Fruit fly (Drosophila melanogaster) whole organism, embryonic: ENCODE data around the gene CG18508.

Source experiments
- BEAF-32 ChIP-seq: fragments of 200-800 bp; sonication (Bioruptor generic); optimal IDR thresholded peaks from 3 replicates; lab custom pipeline; 2017; ENCODE audit warnings: missing biosample characterization, missing genetic modification characterization, mild to moderate bottlenecking, moderate library complexity, missing genetic modification reagents
- CG10543 ChIP-seq: fragments of 200-800 bp; sonication (Bioruptor generic); optimal IDR thresholded peaks from 3 replicates; lab custom pipeline; 2017; ENCODE audit warnings: missing biosample characterization, mild to moderate bottlenecking, missing genetic modification characterization, moderate library complexity
- CG10565 ChIP-seq: fragments of 200-800 bp; sonication (Bioruptor generic); optimal IDR thresholded peaks from 3 replicates; lab custom pipeline; 2016; ENCODE audit warnings: missing biosample characterization, mild to moderate bottlenecking, missing genetic modification characterization
- CG11696 ChIP-seq: fragments of 200-800 bp; sonication (Bioruptor generic); IDR thresholded peaks from 2 replicates; pipeline ENCODE4 v1.3.6; 2022; ENCODE audit warnings: missing biosample characterization, missing genetic modification characterization
- CG14050 ChIP-seq: fragments of 200-800 bp; sonication (Bioruptor generic); IDR thresholded peaks from 3 replicates; pipeline ENCODE4 v1.3.6; 2022; ENCODE audit warnings: missing biosample characterization, missing genetic modification characterization
- CG14965 ChIP-seq: fragments of 200-800 bp; sonication (Bioruptor generic); optimal IDR thresholded peaks from 2 replicates; lab custom pipeline; 2016; ENCODE audit warnings: missing biosample characterization, missing genetic modification characterization, borderline replicate concordance
- CG1529 ChIP-seq: fragments of 200-800 bp; sonication (Bioruptor generic); optimal IDR thresholded peaks from 3 replicates; lab custom pipeline; 2018; ENCODE audit warnings: missing biosample characterization, missing genetic modification characterization
- CG16813 ChIP-seq: fragments of 200-800 bp; sonication (Bioruptor generic); IDR thresholded peaks from 3 replicates; pipeline ENCODE4 v1.3.6; 2022; ENCODE audit warnings: missing biosample characterization, missing genetic modification characterization; ENCODE audit not compliant: partially characterized antibody
- CG1832 ChIP-seq: fragments of 200-800 bp; sonication (Bioruptor generic); optimal IDR thresholded peaks from 2 replicates; lab custom pipeline; 2017; ENCODE audit warnings: missing biosample characterization, mild to moderate bottlenecking, missing genetic modification characterization, inconsistent platforms
- CG30431 ChIP-seq: fragments of 200-800 bp; sonication (Bioruptor generic); optimal IDR thresholded peaks from 2 replicates; lab custom pipeline; 2017; ENCODE audit warnings: missing biosample characterization, missing genetic modification characterization
- CG33557 ChIP-seq: fragments of 200-800 bp; sonication (Bioruptor generic); optimal IDR thresholded peaks from 2 replicates; lab custom pipeline; 2019; ENCODE audit warnings: missing biosample characterization, mild to moderate bottlenecking, missing genetic modification characterization, moderate library complexity
- CG4617 ChIP-seq: fragments of 200-800 bp; sonication (Bioruptor generic); optimal IDR thresholded peaks from 3 replicates; lab custom pipeline; 2016; ENCODE audit warnings: missing biosample characterization, missing genetic modification characterization, borderline replicate concordance
- CG7786 ChIP-seq: fragments of 200-800 bp; sonication (Bioruptor generic); optimal IDR thresholded peaks from 2 replicates; lab custom pipeline; 2016; ENCODE audit warnings: missing biosample characterization, missing genetic modification characterization
- CG8359 ChIP-seq: fragments of 200-800 bp; sonication (Bioruptor generic); optimal IDR thresholded peaks from 2 replicates; lab custom pipeline; 2017; ENCODE audit warnings: missing biosample characterization, mild to moderate bottlenecking, missing genetic modification characterization, borderline replicate concordance
- CG8388 ChIP-seq: fragments of 200-800 bp; sonication (Bioruptor generic); optimal IDR thresholded peaks from 2 replicates; lab custom pipeline; 2019; ENCODE audit warnings: missing biosample characterization, mild to moderate bottlenecking, missing genetic modification characterization, moderate library complexity
- CG9215 ChIP-seq: fragments of 200-800 bp; sonication (Bioruptor generic); IDR thresholded peaks from 2 replicates; pipeline ENCODE4 v1.3.6; 2022; ENCODE audit warnings: missing biosample characterization, missing genetic modification characterization
- CG9817 ChIP-seq: fragments of 200-800 bp; sonication (Bioruptor generic); optimal IDR thresholded peaks from 2 replicates; lab custom pipeline; 2018; ENCODE audit warnings: missing biosample characterization, mild to moderate bottlenecking, missing genetic modification characterization, moderate library complexity
- CTCF ChIP-seq: fragments of 200-800 bp; sonication (Bioruptor generic); optimal IDR thresholded peaks from 2 replicates; lab custom pipeline; 2017; ENCODE audit warnings: missing biosample characterization, mild to moderate bottlenecking, missing genetic modification characterization, moderate library complexity
- CrebB ChIP-seq: fragments of 200-800 bp; sonication (Bioruptor generic); optimal IDR thresholded peaks from 3 replicates; lab custom pipeline; 2018; ENCODE audit warnings: missing biosample characterization, mild to moderate bottlenecking, missing genetic modification characterization
- D ChIP-seq, 2 experiments: fragments of 200-800 bp in 1 of 2; fragments of >200 bp in 1 of 2; sonication (Bioruptor generic) in 1 of 2; optimal IDR thresholded peaks; 2 replicates in 1 of 2; 3 replicates in 1 of 2; lab custom pipeline; 2017; ENCODE audit warnings: mild to moderate bottlenecking in 1 of 2, missing biosample characterization in 1 of 2, missing genetic modification characterization in 1 of 2, missing genetic modification reagents in 1 of 2
- D19A ChIP-seq: fragments of 200-800 bp; optimal IDR thresholded peaks from 3 replicates; lab custom pipeline; 2019; ENCODE audit warnings: missing biosample characterization, mild to moderate bottlenecking, missing genetic modification characterization, moderate library complexity
- Doc3 ChIP-seq: fragments of 200-800 bp; sonication (Bioruptor generic); IDR thresholded peaks from 3 replicates; pipeline ENCODE4 v1.3.6; 2022; ENCODE audit warnings: missing biosample characterization, missing genetic modification characterization; ENCODE audit not compliant: partially characterized antibody
- Hr3 ChIP-seq: fragments of 200-800 bp; sonication (Bioruptor generic); optimal IDR thresholded peaks from 3 replicates; lab custom pipeline; 2016; ENCODE audit warnings: missing biosample characterization, missing genetic modification characterization
- MBD-R2 ChIP-seq: fragments of 200-800 bp; sonication (Bioruptor generic); IDR thresholded peaks from 2 replicates; pipeline ENCODE4 v1.3.6; 2022; ENCODE audit warnings: missing biosample characterization, missing genetic modification characterization
- Max ChIP-seq: fragments of 200-800 bp; sonication (Bioruptor generic); optimal IDR thresholded peaks from 2 replicates; lab custom pipeline; 2016; ENCODE audit warnings: missing biosample characterization, mild to moderate bottlenecking, missing genetic modification characterization
- Meics ChIP-seq: fragments of 200-800 bp; sonication (Bioruptor generic); optimal IDR thresholded peaks from 2 replicates; lab custom pipeline; 2017; ENCODE audit warnings: missing biosample characterization, mild to moderate bottlenecking, missing genetic modification characterization
- Sry-δ ChIP-seq: fragments of 200-800 bp; sonication (Bioruptor generic); optimal IDR thresholded peaks from 2 replicates; lab custom pipeline; 2016; ENCODE audit warnings: missing biosample characterization, missing genetic modification characterization
- cato ChIP-seq: fragments of 200-800 bp; sonication (Bioruptor generic); optimal IDR thresholded peaks from 2 replicates; lab custom pipeline; 2016; ENCODE audit warnings: missing biosample characterization, missing genetic modification characterization, borderline replicate concordance
- cwo ChIP-seq: fragments of 200-800 bp; sonication (Bioruptor generic); optimal IDR thresholded peaks from 3 replicates; lab custom pipeline; 2017; ENCODE audit warnings: missing biosample characterization, missing genetic modification characterization, mild to moderate bottlenecking, moderate library complexity, missing genetic modification reagents
- ewg ChIP-seq: fragments of 200-800 bp; sonication (Bioruptor generic); optimal IDR thresholded peaks from 3 replicates; lab custom pipeline; 2017; ENCODE audit warnings: mild to moderate bottlenecking, missing biosample characterization, missing genetic modification reagents, missing genetic modification characterization
- grau ChIP-seq: fragments of 200-800 bp; optimal IDR thresholded peaks from 3 replicates; lab custom pipeline; 2019; ENCODE audit warnings: missing biosample characterization, mild to moderate bottlenecking, missing genetic modification characterization, moderate library complexity
- her ChIP-seq: fragments of 200-800 bp; sonication (Bioruptor generic); optimal IDR thresholded peaks from 2 replicates; lab custom pipeline; 2016; ENCODE audit warnings: missing biosample characterization, missing genetic modification characterization
- knrl ChIP-seq: fragments of 200-800 bp; sonication (Bioruptor generic); IDR thresholded peaks from 3 replicates; pipeline ENCODE4 v1.3.6; 2022; ENCODE audit warnings: missing biosample characterization, missing genetic modification characterization; ENCODE audit not compliant: partially characterized antibody
- lov ChIP-seq, 2 experiments: fragments of 200-800 bp in 1 of 2; fragments of >200 bp in 1 of 2; sonication (Bioruptor generic) in 1 of 2; IDR thresholded peaks in 1 of 2; optimal IDR thresholded peaks in 1 of 2; 2 replicates in 1 of 2; 3 replicates in 1 of 2; pipeline versions ENCODE4 v1.3.6 to Lab custom; 2017 to 2022; ENCODE audit warnings: missing biosample characterization in 1 of 2, missing genetic modification characterization in 1 of 2
- pan ChIP-seq, 4 experiments: fragments of >200 bp in 3 of 4; fragments of 200-800 bp in 1 of 4; sonication (Bioruptor generic) in 1 of 4; optimal IDR thresholded peaks in 3 of 4; IDR thresholded peaks in 1 of 4; 2 replicates each; pipeline versions ENCODE4 v1.3.6 to Lab custom; 2017 to 2022; ENCODE audit warnings: missing biosample characterization in 2 of 4, missing genetic modification characterization in 2 of 4, mixed read lengths in 1 of 4
- row ChIP-seq: fragments of 200-800 bp; sonication (Bioruptor generic); IDR thresholded peaks from 3 replicates; pipeline ENCODE4 v1.3.6; 2022; ENCODE audit warnings: missing biosample characterization, missing genetic modification characterization
- unpg ChIP-seq: fragments of 200-800 bp; sonication (Bioruptor generic); optimal IDR thresholded peaks from 3 replicates; lab custom pipeline; 2018; ENCODE audit warnings: missing biosample characterization, mild to moderate bottlenecking, missing genetic modification characterization, moderate library complexity
- usp ChIP-seq: fragments of >200 bp; optimal IDR thresholded peaks from 2 replicates; lab custom pipeline; 2017; ENCODE audit warnings: missing biosample characterization, missing genetic modification characterization

Gene CG18508

DNA sequence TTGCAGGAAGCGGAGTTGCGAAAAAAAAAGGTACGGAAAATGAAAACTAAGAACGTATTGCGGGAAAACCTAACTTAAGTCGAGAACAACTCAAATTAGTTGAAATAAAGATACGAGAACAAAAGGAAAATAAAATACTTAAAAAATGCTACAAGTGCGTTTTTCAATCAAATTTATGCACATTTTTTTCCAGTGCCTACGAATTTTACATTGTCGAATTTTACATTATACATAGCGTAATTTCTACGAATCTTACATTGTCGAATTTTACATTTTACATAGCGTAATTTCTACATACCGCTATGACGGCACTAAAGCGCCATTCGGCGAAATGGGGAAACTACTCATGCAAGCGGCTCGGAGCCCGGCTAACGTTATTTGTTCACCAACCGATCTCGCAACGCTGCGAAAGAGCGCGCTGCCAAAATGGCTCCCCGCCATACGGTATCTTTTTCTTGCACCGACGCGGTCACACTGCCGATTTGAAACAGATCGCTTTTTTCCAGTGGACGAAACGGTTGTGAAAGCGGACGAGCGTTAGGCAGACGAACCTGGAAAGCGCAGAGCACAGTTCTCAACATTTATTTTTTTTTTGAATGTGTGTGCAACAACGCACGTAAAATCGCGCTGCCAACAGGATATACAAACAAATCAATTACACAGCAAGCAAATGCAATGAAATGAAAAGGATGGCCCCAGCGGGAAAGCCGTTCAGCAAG lies 38.4 kb downstream of the CG18508 start, which contains the start of gene N (continued):
- TF ChIP-seq CG11696 (GFP tag; lab: Robert Waterston, UW) (0 out of 2 replicates have a peak, but pooled peaks have one; percentile 29), CG8359 (no peak), Doc3 (GFP tag; lab: Robert Waterston, UW) (peak; percentile 22; the same call in 1 of the 3 replicates), CG1832 (GFP tag; lab: Kevin White, UChicago) (no peak), CG14965 (GFP tag; lab: Kevin White, UChicago) (no peak), row (no peak; the same call in 2 of the 3 replicates), grau (peak; percentile 51), Sry-δ (GFP tag; lab: Kevin White, UChicago) (peak; percentile 56), CG8388 (GFP tag; lab: Kevin White, UChicago) (no peak), CG30431 (no peak), pan (optimal IDR thresholded peaks at IDR 0.05; lab: Kevin White, UChicago) (no peak), pan (GFP tag; optimal IDR thresholded peaks at IDR 0.05 in 1 of 2, IDR thresholded peaks at IDR 0.05 in 1 of 2) (peak in 1 of 2 experiments; percentile 75), D19A (tag; lab: Kevin White, UChicago) (no peak), CG16813 (GFP tag; lab: Robert Waterston, UW) (peak; percentile 61), cwo (GFP tag; lab: Kevin White, UChicago) (no peak), knrl (GFP tag; lab: Robert Waterston, UW) (peak; percentile 75), D (optimal IDR thresholded peaks at IDR 0.05; lab: Kevin White, UChicago) (peak; percentile 25), D (GFP tag; optimal IDR thresholded peaks at IDR 0.05; lab: Kevin White, UChicago) (peak; percentile 3), unpg (GFP tag; lab: Kevin White, UChicago) (peak; percentile 70), CG7786 (GFP tag; lab: Kevin White, UChicago) (peak; percentile 47), CTCF (peak; percentile 95), Meics (peak; percentile 7), CG33557 (GFP tag; lab: Kevin White, UChicago) (no peak), usp (GFP tag; lab: Kevin White, UChicago) (no peak), CrebB (tag; lab: Kevin White, UChicago) (peak; percentile 3), CG10543 (GFP tag; lab: Kevin White, UChicago) (peak; percentile 3), CG10565 (GFP tag; lab: Kevin White, UChicago) (no peak), Hr3 (GFP tag; lab: Kevin White, UChicago) (no peak), BEAF-32 (GFP tag; lab: Kevin White, UChicago) (peak; percentile 43), Max (no peak), her (GFP tag; lab: Kevin White, UChicago) (peak; percentile 54), CG1529 (GFP tag; lab: Kevin White, UChicago) (peak; percentile 43), ewg (GFP tag; lab: Kevin White, UChicago) (no peak), lov (optimal IDR thresholded peaks at IDR 0.05; lab: Kevin White, UChicago) (no peak), lov (GFP tag; IDR thresholded peaks at IDR 0.05; lab: Robert Waterston, UW) (0 out of 3 replicates have a peak, but pooled peaks have one; percentile 62), cato (GFP tag; lab: Kevin White, UChicago) (no peak), CG9817 (peak; percentile 8), CG9215 (GFP tag; lab: Robert Waterston, UW) (0 out of 2 replicates have a peak, but pooled peaks have one; percentile 25), MBD-R2 (GFP tag; lab: Robert Waterston, UW) (peak; percentile 18; the same call in 1 of the 2 replicates), CG4617 (peak; percentile 2), CG14050 (no peak)
